Fruit fly (Drosophila melanogaster) whole organism, embryonic: ENCODE results near the gene Pdhb.

Experiments used
- Bdp1 ChIP-seq: fragments of 200-800 bp; sonication (Bioruptor generic); optimal IDR thresholded peaks from 3 replicates; lab custom pipeline; 2016; ENCODE audit warnings: missing biosample characterization, missing genetic modification characterization
- CG12769 ChIP-seq: fragments of 200-800 bp; sonication (Bioruptor generic); optimal IDR thresholded peaks from 2 replicates; lab custom pipeline; 2019; ENCODE audit warnings: missing biosample characterization, mild to moderate bottlenecking, missing genetic modification characterization, moderate library complexity
- CG14014 ChIP-seq: fragments of 200-800 bp; sonication (Bioruptor generic); IDR thresholded peaks from 2 replicates; pipeline ENCODE4 v1.3.6; 2022; ENCODE audit warnings: missing biosample characterization, missing genetic modification characterization
- CG14050 ChIP-seq: fragments of 200-800 bp; sonication (Bioruptor generic); IDR thresholded peaks from 3 replicates; pipeline ENCODE4 v1.3.6; 2022; ENCODE audit warnings: missing biosample characterization, missing genetic modification characterization
- CG14667 ChIP-seq: fragments of 200-800 bp; sonication (Bioruptor generic); IDR thresholded peaks from 2 replicates; pipeline ENCODE4 v1.3.6; 2022; ENCODE audit warnings: missing biosample characterization, missing genetic modification characterization
- CG1602 ChIP-seq: fragments of 200-800 bp; sonication (Bioruptor generic); optimal IDR thresholded peaks from 3 replicates; lab custom pipeline; 2016; ENCODE audit warnings: missing biosample characterization, missing genetic modification characterization
- CG17385 ChIP-seq: fragments of 200-800 bp; sonication (Bioruptor generic); optimal IDR thresholded peaks from 3 replicates; lab custom pipeline; 2018; ENCODE audit warnings: missing biosample characterization, mild to moderate bottlenecking, missing genetic modification characterization
- CG2120 ChIP-seq: fragments of 200-800 bp; sonication (Bioruptor generic); optimal IDR thresholded peaks from 3 replicates; lab custom pipeline; 2016; ENCODE audit warnings: missing biosample characterization, missing genetic modification characterization
- CG31365 ChIP-seq: fragments of 200-800 bp; sonication (Bioruptor generic); optimal IDR thresholded peaks from 2 replicates; lab custom pipeline; 2018; ENCODE audit warnings: missing biosample characterization, mild to moderate bottlenecking, missing genetic modification characterization
- CG31441 ChIP-seq: fragments of 200-800 bp; sonication (Bioruptor generic); IDR thresholded peaks from 2 replicates; pipeline ENCODE4 v1.3.6; 2022; ENCODE audit warnings: missing biosample characterization, missing genetic modification characterization
- CG32532 ChIP-seq: fragments of 200-800 bp; sonication (Bioruptor generic); IDR thresholded peaks from 2 replicates; pipeline ENCODE4 v1.3.6; 2022; ENCODE audit warnings: missing biosample characterization, missing genetic modification characterization
- CG34376 ChIP-seq: fragments of 200-800 bp; sonication (Bioruptor generic); optimal IDR thresholded peaks from 2 replicates; lab custom pipeline; 2018; ENCODE audit warnings: missing biosample characterization, mild to moderate bottlenecking, missing genetic modification characterization
- CG4404 ChIP-seq: fragments of 200-800 bp; sonication (Bioruptor generic); IDR thresholded peaks from 2 replicates; pipeline ENCODE4 v1.3.6; 2022; ENCODE audit warnings: missing biosample characterization, missing genetic modification characterization
- CG6854 ChIP-seq: fragments of 200-800 bp; sonication (Bioruptor generic); optimal IDR thresholded peaks from 3 replicates; lab custom pipeline; 2017; ENCODE audit warnings: missing biosample characterization, mild to moderate bottlenecking, missing genetic modification characterization
- CG8281 ChIP-seq: fragments of 200-800 bp; sonication (Bioruptor generic); optimal IDR thresholded peaks from 2 replicates; lab custom pipeline; 2018; ENCODE audit warnings: missing biosample characterization, mild to moderate bottlenecking, missing genetic modification characterization, moderate library complexity
- CG8944 ChIP-seq: fragments of 200-800 bp; sonication (Bioruptor generic); optimal IDR thresholded peaks from 3 replicates; lab custom pipeline; 2016; ENCODE audit warnings: missing biosample characterization, missing genetic modification characterization
- CG9609 ChIP-seq: fragments of 200-800 bp; sonication (Bioruptor generic); optimal IDR thresholded peaks from 3 replicates; lab custom pipeline; 2016; ENCODE audit warnings: missing biosample characterization, missing genetic modification characterization
- CG9932 ChIP-seq: fragments of 200-800 bp; sonication (Bioruptor generic); IDR thresholded peaks from 2 replicates; pipeline ENCODE4 v1.3.6; 2022; ENCODE audit warnings: missing biosample characterization, missing genetic modification characterization
- Ets65A ChIP-seq: fragments of 200-800 bp; sonication (Bioruptor generic); peaks from one replicate; lab custom pipeline; 2016; ENCODE audit warnings: missing biosample characterization, missing genetic modification characterization
- Hmr ChIP-seq: fragments of 200-800 bp; sonication (Bioruptor generic); optimal IDR thresholded peaks from 3 replicates; lab custom pipeline; 2017; ENCODE audit warnings: mild to moderate bottlenecking, missing biosample characterization, missing genetic modification reagents, missing genetic modification characterization
- Hr3 ChIP-seq: fragments of 200-800 bp; sonication (Bioruptor generic); optimal IDR thresholded peaks from 3 replicates; lab custom pipeline; 2016; ENCODE audit warnings: missing biosample characterization, missing genetic modification characterization
- Hr39 ChIP-seq: fragments of >200 bp; optimal IDR thresholded peaks from 2 replicates; lab custom pipeline; 2017
- Hr51 ChIP-seq, 2 experiments: fragments of 200-800 bp; sonication (Bioruptor generic); optimal IDR thresholded peaks; 2 replicates in 1 of 2; 3 replicates in 1 of 2; lab custom pipeline; 2016 to 2018; ENCODE audit warnings: missing biosample characterization in 2 of 2, missing genetic modification characterization in 2 of 2, mild to moderate bottlenecking in 1 of 2, moderate library complexity in 1 of 2
- MTF-1 ChIP-seq: fragments of 200-800 bp; sonication (Bioruptor generic); optimal IDR thresholded peaks from 2 replicates; lab custom pipeline; 2018; ENCODE audit warnings: missing biosample characterization, mild to moderate bottlenecking, missing genetic modification characterization, borderline replicate concordance
- Meics ChIP-seq: fragments of 200-800 bp; sonication (Bioruptor generic); optimal IDR thresholded peaks from 2 replicates; lab custom pipeline; 2017; ENCODE audit warnings: missing biosample characterization, mild to moderate bottlenecking, missing genetic modification characterization
- Nf-YB ChIP-seq: fragments of 200-800 bp; sonication (Bioruptor generic); optimal IDR thresholded peaks from 3 replicates; lab custom pipeline; 2019; ENCODE audit warnings: missing biosample characterization, mild to moderate bottlenecking, missing genetic modification characterization, moderate library complexity
- Ptx1 ChIP-seq: fragments of 200-800 bp; sonication (Bioruptor generic); IDR thresholded peaks from 2 replicates; pipeline ENCODE4 v1.3.6; 2022; ENCODE audit warnings: missing biosample characterization, missing genetic modification characterization
- Six4 ChIP-seq: fragments of 200-800 bp; sonication (Bioruptor generic); optimal IDR thresholded peaks from 2 replicates; lab custom pipeline; 2016; ENCODE audit warnings: missing biosample characterization, missing genetic modification characterization
- Sox102F ChIP-seq: fragments of 200-800 bp; sonication (Bioruptor generic); optimal IDR thresholded peaks from 2 replicates; lab custom pipeline; 2018; ENCODE audit warnings: missing biosample characterization, mild to moderate bottlenecking, missing genetic modification characterization, moderate library complexity
- ac ChIP-seq: fragments of 200-800 bp; sonication (Bioruptor generic); optimal IDR thresholded peaks from 3 replicates; lab custom pipeline; 2017; ENCODE audit warnings: missing biosample characterization, mild to moderate bottlenecking, missing genetic modification characterization
- ase ChIP-seq: fragments of 200-800 bp; sonication (Bioruptor generic); IDR thresholded peaks from 3 replicates; pipeline ENCODE4 v1.3.6; 2022; ENCODE audit warnings: missing biosample characterization, missing genetic modification characterization
- cato ChIP-seq: fragments of 200-800 bp; sonication (Bioruptor generic); optimal IDR thresholded peaks from 2 replicates; lab custom pipeline; 2016; ENCODE audit warnings: missing biosample characterization, missing genetic modification characterization, borderline replicate concordance
- chm ChIP-seq: fragments of 200-800 bp; sonication (Bioruptor generic); IDR thresholded peaks from 2 replicates; pipeline ENCODE4 v1.3.6; 2022; ENCODE audit warnings: missing biosample characterization, missing genetic modification characterization
- dm ChIP-seq: fragments of 200-800 bp; sonication (Bioruptor generic); optimal IDR thresholded peaks from 3 replicates; lab custom pipeline; 2016; ENCODE audit warnings: missing biosample characterization, missing genetic modification characterization
- eve ChIP-seq, 2 experiments: fragments of >200 bp; optimal IDR thresholded peaks; 2 replicates each; lab custom pipeline; 2017; ENCODE audit warnings: missing biosample characterization in 2 of 2, missing genetic modification characterization in 2 of 2
- fd3F ChIP-seq: fragments of 200-800 bp; sonication (Bioruptor generic); optimal IDR thresholded peaks from 2 replicates; lab custom pipeline; 2018; ENCODE audit warnings: missing biosample characterization, mild to moderate bottlenecking, missing genetic modification characterization, moderate library complexity
- fru ChIP-seq: fragments of >200 bp; optimal IDR thresholded peaks from 2 replicates; lab custom pipeline; 2017
- ftz-f1 ChIP-seq: fragments of 200-800 bp; sonication (Bioruptor generic); optimal IDR thresholded peaks from 2 replicates; lab custom pipeline; 2016; ENCODE audit warnings: missing biosample characterization, missing genetic modification characterization
- gsb-n ChIP-seq: fragments of 200-800 bp; sonication (Bioruptor generic); optimal IDR thresholded peaks from 3 replicates; lab custom pipeline; 2018; ENCODE audit warnings: missing biosample characterization, mild to moderate bottlenecking, missing genetic modification characterization
- her ChIP-seq: fragments of 200-800 bp; sonication (Bioruptor generic); optimal IDR thresholded peaks from 2 replicates; lab custom pipeline; 2016; ENCODE audit warnings: missing biosample characterization, missing genetic modification characterization
- ind ChIP-seq: fragments of 200-800 bp; sonication (Bioruptor generic); optimal IDR thresholded peaks from 3 replicates; lab custom pipeline; 2016; ENCODE audit warnings: missing biosample characterization, missing genetic modification characterization
- kni ChIP-seq: fragments of 200-800 bp; sonication (Bioruptor generic); optimal IDR thresholded peaks from 3 replicates; lab custom pipeline; 2017; ENCODE audit warnings: mild to moderate bottlenecking, missing biosample characterization, missing genetic modification reagents, missing genetic modification characterization
- mam ChIP-seq: fragments of 200-800 bp; sonication (Bioruptor generic); optimal IDR thresholded peaks from 3 replicates; lab custom pipeline; 2016; ENCODE audit warnings: missing biosample characterization, missing genetic modification characterization
- mld ChIP-seq: fragments of 200-800 bp; sonication (Bioruptor generic); IDR thresholded peaks from 3 replicates; pipeline ENCODE4 v1.3.6; 2022; ENCODE audit warnings: missing biosample characterization, missing genetic modification characterization; ENCODE audit not compliant: partially characterized antibody
- pum ChIP-seq: fragments of 200-800 bp; sonication (Bioruptor generic); optimal IDR thresholded peaks from 2 replicates; lab custom pipeline; 2016; ENCODE audit warnings: missing biosample characterization, missing genetic modification characterization
- row ChIP-seq: fragments of 200-800 bp; sonication (Bioruptor generic); IDR thresholded peaks from 3 replicates; pipeline ENCODE4 v1.3.6; 2022; ENCODE audit warnings: missing biosample characterization, missing genetic modification characterization
- schlank ChIP-seq: fragments of 200-800 bp; sonication (Bioruptor generic); optimal IDR thresholded peaks from 2 replicates; lab custom pipeline; 2018; ENCODE audit warnings: missing biosample characterization, mild to moderate bottlenecking, missing genetic modification characterization
- sens-2 ChIP-seq: fragments of 200-800 bp; sonication (Bioruptor generic); IDR thresholded peaks from 2 replicates; pipeline ENCODE4 v1.3.6; 2022; ENCODE audit warnings: missing biosample characterization, missing genetic modification characterization
- tap ChIP-seq: fragments of 200-800 bp; optimal IDR thresholded peaks from 3 replicates; lab custom pipeline; 2019; ENCODE audit warnings: missing biosample characterization, mild to moderate bottlenecking, missing genetic modification characterization, moderate library complexity
- twi ChIP-seq: fragments of 200-800 bp; optimal IDR thresholded peaks from 2 replicates; lab custom pipeline; 2019; ENCODE audit warnings: missing biosample characterization, mild to moderate bottlenecking, missing genetic modification characterization, moderate library complexity
- z ChIP-seq: fragments of 200-800 bp; sonication (Bioruptor generic); IDR thresholded peaks from 3 replicates; pipeline ENCODE4 v1.3.6; 2022; ENCODE audit warnings: missing biosample characterization, missing genetic modification characterization

The Pdhb gene

dm6 chr3R:29088938-29089661 is 23.8 kb upstream of the Pdhb start (continued):
- TF ChIP-seq Hr51 (GFP tag; optimal IDR thresholded peaks at IDR 0.05; lab: Kevin White, UChicago): peak in 1 of 2 experiments; percentile 84
- TF ChIP-seq ac (GFP tag; lab: Kevin White, UChicago): no peak
- peak; percentile 42 for TF ChIP-seq mam
- peak; percentile 77 for TF ChIP-seq row
- TF ChIP-seq dm: no peak
- no peak for TF ChIP-seq ftz-f1
- TF ChIP-seq CG31441 (GFP tag; lab: Robert Waterston, UW): peak; percentile 77
- no peak for TF ChIP-seq Hr39
- TF ChIP-seq mld: no peak
- TF ChIP-seq CG8281 (tag; lab: Kevin White, UChicago): peak; percentile 45
- TF ChIP-seq CG4404 (GFP tag; lab: Robert Waterston, UW): no peak
- no peak for TF ChIP-seq CG34376 (GFP tag; lab: Kevin White, UChicago)
- TF ChIP-seq her (GFP tag; lab: Kevin White, UChicago): no peak
- peak; percentile 47; the same call in 1 of the 2 replicates for TF ChIP-seq CG14667 (GFP tag; lab: Robert Waterston, UW)
- TF ChIP-seq Ets65A (GFP tag; lab: Kevin White, UChicago): peak; percentile 48

DNA sequence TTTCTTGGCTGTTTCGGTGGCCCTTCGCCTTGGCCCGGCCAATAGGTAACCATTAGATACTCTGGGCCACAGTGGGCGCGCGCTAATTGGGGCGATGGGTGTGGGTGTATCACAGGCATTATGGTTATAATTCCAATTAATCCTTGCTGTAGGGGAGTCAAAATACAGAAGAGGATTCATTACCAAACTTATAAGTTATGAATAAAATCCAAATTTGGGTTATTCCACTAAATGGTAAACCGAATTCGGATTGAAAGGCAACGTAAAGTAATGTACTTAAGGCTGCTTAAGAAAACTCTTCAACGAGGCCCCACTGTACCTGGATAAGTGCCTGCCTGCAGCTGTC is 23.2 kb upstream of the Pdhb start:
- TF ChIP-seq fru (lab: Kevin White, UChicago) (no peak), CG17385 (GFP tag; lab: Kevin White, UChicago) (no peak), fd3F (GFP tag; lab: Kevin White, UChicago) (no peak), ind (GFP tag; lab: Kevin White, UChicago) (peak; percentile 66), tap (tag; lab: Kevin White, UChicago) (no peak), sens-2 (GFP tag; lab: Robert Waterston, UW) (no peak), Hr3 (GFP tag; lab: Kevin White, UChicago) (no peak), CG6854 (GFP tag; lab: Kevin White, UChicago) (peak; percentile 50), CG14050 (GFP tag; lab: Robert Waterston, UW) (0 out of 3 replicates have a peak, but pooled peaks have one; percentile 10), CG1602 (GFP tag; lab: Kevin White, UChicago) (no peak), Six4 (GFP tag; lab: Kevin White, UChicago) (peak; percentile 44), z (GFP tag; lab: Robert Waterston, UW) (no peak), kni (GFP tag; lab: Kevin White, UChicago) (no peak), CG9609 (no peak), CG32532 (GFP tag; lab: Robert Waterston, UW) (peak; percentile 67), CG12769 (tag; lab: Kevin White, UChicago) (no peak), CG9932 (GFP tag; lab: Robert Waterston, UW) (no peak), chm (GFP tag; lab: Robert Waterston, UW) (no peak), Nf-YB (no peak), MTF-1 (GFP tag; lab: Kevin White, UChicago) (no peak), Meics (GFP tag; lab: Kevin White, UChicago) (peak; percentile 53), CG14014 (GFP tag; lab: Robert Waterston, UW) (no peak), Sox102F (no peak), gsb-n (tag; lab: Kevin White, UChicago) (no peak), schlank (tag; lab: Kevin White, UChicago) (no peak), cato (GFP tag; lab: Kevin White, UChicago) (no peak), CG31365 (tag; lab: Kevin White, UChicago) (no peak), Ptx1 (GFP tag; lab: Robert Waterston, UW) (peak; percentile 69), CG2120 (no peak), Hmr (peak; percentile 14), twi (tag; lab: Kevin White, UChicago) (no peak), eve (GFP tag; optimal IDR thresholded peaks at IDR 0.05; lab: Kevin White, UChicago) (no peak), Bdp1 (GFP tag; lab: Kevin White, UChicago) (no peak), ftz-f1 (peak; percentile 35), ase (GFP tag; lab: Robert Waterston, UW) (no peak), CG8944 (GFP tag; lab: Kevin White, UChicago) (peak; percentile 35), pum (GFP tag; lab: Kevin White, UChicago) (peak; percentile 0)
